Fruit fly (Drosophila melanogaster): ENCODE measurements around the gene Rbbp5.

The Rbbp5 gene

DNA sequence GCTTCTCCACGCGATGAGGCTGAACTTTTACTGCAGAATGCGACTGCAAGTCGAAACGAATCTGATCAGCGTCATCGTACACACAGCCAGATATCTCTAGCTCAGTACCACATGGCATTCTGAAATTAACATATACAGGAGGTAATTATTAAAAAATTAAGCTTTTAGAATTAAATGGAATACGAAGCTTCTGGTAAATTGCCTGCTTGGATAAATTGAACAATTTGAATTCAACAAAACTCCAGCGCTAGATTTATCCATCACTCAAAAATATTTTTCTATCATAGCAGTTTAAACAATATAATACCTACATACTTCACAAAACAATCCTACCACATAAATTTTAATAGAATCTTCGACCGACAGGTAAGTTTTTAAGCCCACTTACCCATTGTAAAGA is 48.6 kb downstream of the Rbbp5 start, which contains the start of gene SCCRO4:
TSS of gene SCCRO4 (plus strand) at position 301 of the 400 bp plus-strand sequence.
- TF ChIP-seq rn (GFP tag; IDR thresholded peaks at IDR 0.05) (no peak), CG4496 (GFP tag; IDR thresholded peaks at IDR 0.05) (no peak), EcR (GFP tag; optimal IDR thresholded peaks at IDR 0.05) (no peak), CG32121 (GFP tag; IDR thresholded peaks at IDR 0.05) (no peak), CG15710 (tag; optimal IDR thresholded peaks at IDR 0.05) (no peak), CG34367 (tag; optimal IDR thresholded peaks at IDR 0.05) (no peak), Pif1A (GFP tag; optimal IDR thresholded peaks at IDR 0.05) (no peak), Snoo (tag; optimal IDR thresholded peaks at IDR 0.05) (no peak), CG14655 (GFP tag; optimal IDR thresholded peaks at IDR 0.05) (no peak), CG8301 (tag; optimal IDR thresholded peaks at IDR 0.05) (no peak), CG10348 (GFP tag; IDR thresholded peaks at IDR 0.05) (no peak), CG9948 (tag; optimal IDR thresholded peaks at IDR 0.05) (no peak), CG17806 (tag; optimal IDR thresholded peaks at IDR 0.05) (no peak)

DNA sequence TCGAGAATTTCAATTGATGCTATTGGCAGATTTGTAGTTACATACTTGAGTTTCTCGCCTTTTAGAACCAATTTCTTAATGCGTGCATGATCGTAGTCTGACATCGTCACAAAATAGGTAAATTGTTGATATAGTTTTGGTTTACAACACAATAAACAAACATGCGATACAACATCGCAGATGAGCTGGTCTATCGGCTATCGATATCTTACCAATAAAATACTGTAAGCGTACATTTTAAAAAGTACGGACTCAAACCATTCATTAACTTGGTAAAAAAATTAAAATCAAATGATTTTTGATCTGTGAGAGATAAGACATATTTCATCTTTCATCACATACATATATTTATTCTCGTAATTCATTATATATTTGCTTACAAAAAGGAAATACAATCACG is 50.9 kb downstream of the Rbbp5 start, which contains the start of gene FRG1:
TSS of gene FRG1 (minus strand) at position 175 of the 400 bp plus-strand sequence.
- TF ChIP-seq CG32121 (GFP tag; IDR thresholded peaks at IDR 0.05) = no peak
- no peak for TF ChIP-seq Snoo (tag; optimal IDR thresholded peaks at IDR 0.05)
- TF ChIP-seq CG15710 (tag; optimal IDR thresholded peaks at IDR 0.05) = no peak
- no peak for TF ChIP-seq fd96Ca (GFP tag; IDR thresholded peaks at IDR 0.05)
- TF ChIP-seq CG13204 (GFP tag; optimal IDR thresholded peaks at IDR 0.05) = no peak
- TF ChIP-seq CG4496 (GFP tag; IDR thresholded peaks at IDR 0.05) = no peak
- TF ChIP-seq CG34367 (tag; optimal IDR thresholded peaks at IDR 0.05) = no peak
- TF ChIP-seq CG8301 (tag; optimal IDR thresholded peaks at IDR 0.05) = no peak
- TF ChIP-seq EcR (GFP tag; optimal IDR thresholded peaks at IDR 0.05) = no peak
- TF ChIP-seq CG14655 (GFP tag; optimal IDR thresholded peaks at IDR 0.05) = no peak
- TF ChIP-seq CG8159 (tag; optimal IDR thresholded peaks at IDR 0.05) = no peak
- no peak for TF ChIP-seq CG9948 (tag; optimal IDR thresholded peaks at IDR 0.05)
- no peak for TF ChIP-seq rn (GFP tag; IDR thresholded peaks at IDR 0.05)
- TF ChIP-seq Ets98B (GFP tag; IDR thresholded peaks at IDR 0.05) = no peak
